Worm (Caenorhabditis elegans) whole organism, late embryonic: ENCODE measurements around the gene Y46D2A.1.

Experiments used
- C38D4.7 ChIP-seq: fragments of 200-800 bp; sonication (Bioruptor generic); optimal IDR thresholded peaks from 2 replicates; lab custom pipeline; 2018; ENCODE audit warnings: mild to moderate bottlenecking, missing genetic modification characterization, moderate library complexity, missing compliant biosample characterization
- F13H6.1 ChIP-seq: sonication (generic microtip); optimal IDR thresholded peaks from 2 replicates; lab custom pipeline; 2016; ENCODE audit warnings: missing genetic modification characterization, missing compliant biosample characterization
- K09A11.1 ChIP-seq: sonication (generic microtip); optimal IDR thresholded peaks from 2 replicates; lab custom pipeline; 2017; ENCODE audit warnings: antibody characterized with exemption, mild to moderate bottlenecking, missing genetic modification characterization, missing compliant biosample characterization; ENCODE audit not compliant: insufficient read depth
- T23F11.4 ChIP-seq: fragments of 200-800 bp; sonication (Bioruptor generic); optimal IDR thresholded peaks from 2 replicates; lab custom pipeline; 2018; ENCODE audit warnings: mild to moderate bottlenecking, missing genetic modification characterization, missing compliant biosample characterization
- Y22D7AL.16 ChIP-seq: sonication (generic microtip); optimal IDR thresholded peaks from 2 replicates; lab custom pipeline; 2016; ENCODE audit warnings: missing genetic modification characterization, missing compliant biosample characterization
- ceh-30 ChIP-seq: fragments of 150-350 bp; optimal IDR thresholded peaks from 2 replicates; lab custom pipeline; 2014; ENCODE audit warnings: missing biosample characterization, missing genetic modification characterization
- ceh-34 ChIP-seq: sonication (generic microtip); optimal IDR thresholded peaks from 2 replicates; lab custom pipeline; 2016; ENCODE audit warnings: mild to moderate bottlenecking, missing genetic modification characterization, missing compliant biosample characterization
- ceh-45 ChIP-seq: fragments of 200-800 bp; sonication (Bioruptor generic); IDR thresholded peaks from 2 replicates; pipeline ENCODE4 v1.3.6; 2022; ENCODE audit warnings: missing genetic modification reagents, missing genetic modification characterization, missing compliant biosample characterization
- ceh-48 ChIP-seq: sonication (generic microtip); optimal IDR thresholded peaks from 2 replicates; lab custom pipeline; 2016; ENCODE audit warnings: missing genetic modification characterization, inconsistent platforms, missing compliant biosample characterization
- dmd-4 ChIP-seq: sonication (generic microtip); optimal IDR thresholded peaks from 2 replicates; lab custom pipeline; 2016; ENCODE audit warnings: borderline replicate concordance, missing genetic modification characterization, missing compliant biosample characterization
- elt-2 ChIP-seq: sonication (generic microtip); optimal IDR thresholded peaks from 2 replicates; lab custom pipeline; 2016; ENCODE audit warnings: missing genetic modification reagents, missing genetic modification characterization, missing compliant biosample characterization
- elt-4 ChIP-seq: sonication (generic microtip); optimal IDR thresholded peaks from 2 replicates; lab custom pipeline; 2016; ENCODE audit warnings: missing genetic modification characterization, missing compliant biosample characterization
- ets-4 ChIP-seq: sonication (generic microtip); optimal IDR thresholded peaks from 2 replicates; lab custom pipeline; 2016; ENCODE audit warnings: missing genetic modification characterization, missing compliant biosample characterization
- fax-1 ChIP-seq: sonication (generic microtip); optimal IDR thresholded peaks from 2 replicates; lab custom pipeline; 2016; ENCODE audit warnings: missing genotype, missing genetic modification characterization, missing compliant biosample characterization
- fkh-10 ChIP-seq: fragments of 150-350 bp; optimal IDR thresholded peaks from 2 replicates; lab custom pipeline; 2014; ENCODE audit warnings: missing biosample characterization, missing genetic modification reagents, missing genetic modification characterization
- gmeb-2 ChIP-seq: sonication (generic microtip); optimal IDR thresholded peaks from 2 replicates; lab custom pipeline; 2016; ENCODE audit warnings: missing genetic modification characterization, inconsistent platforms, missing compliant biosample characterization
- lim-6 ChIP-seq: sonication (generic microtip); optimal IDR thresholded peaks from 2 replicates; lab custom pipeline; 2016; ENCODE audit warnings: missing genetic modification characterization, missing compliant biosample characterization
- lin-11 ChIP-seq: fragments of 200-800 bp; sonication (Bioruptor generic); optimal IDR thresholded peaks from 2 replicates; lab custom pipeline; 2018; ENCODE audit warnings: mild to moderate bottlenecking, missing genetic modification characterization, missing compliant biosample characterization
- mec-3 ChIP-seq: sonication (generic microtip); optimal IDR thresholded peaks from 2 replicates; lab custom pipeline; 2016; ENCODE audit warnings: borderline replicate concordance, missing genetic modification characterization, missing compliant biosample characterization
- nfya-1 ChIP-seq: sonication (generic microtip); optimal IDR thresholded peaks from 2 replicates; lab custom pipeline; 2017; ENCODE audit warnings: missing genetic modification characterization, mild to moderate bottlenecking, missing compliant biosample characterization, antibody characterized with exemption, moderate library complexity
- nhr-232 ChIP-seq: sonication (generic microtip); optimal IDR thresholded peaks from 2 replicates; lab custom pipeline; 2016; ENCODE audit warnings: missing genetic modification characterization, missing compliant biosample characterization
- npax-4 ChIP-seq: sonication (generic microtip); optimal IDR thresholded peaks from 2 replicates; lab custom pipeline; 2016; ENCODE audit warnings: missing genetic modification characterization, missing compliant biosample characterization
- odd-2 ChIP-seq: sonication (generic microtip); optimal IDR thresholded peaks from 2 replicates; lab custom pipeline; 2017; ENCODE audit warnings: antibody characterized with exemption, mild to moderate bottlenecking, missing genetic modification characterization, missing compliant biosample characterization
- pat-9 ChIP-seq: fragments of 200-800 bp; sonication (Bioruptor generic); optimal IDR thresholded peaks from 2 replicates; lab custom pipeline; 2018; ENCODE audit warnings: mild to moderate bottlenecking, missing genetic modification characterization, moderate library complexity, missing compliant biosample characterization
- pax-1 ChIP-seq: fragments of 150-350 bp; optimal IDR thresholded peaks from 2 replicates; lab custom pipeline; 2014; ENCODE audit warnings: missing biosample characterization, missing genetic modification characterization
- pha-2 ChIP-seq: sonication (generic microtip); optimal IDR thresholded peaks from 2 replicates; lab custom pipeline; 2017; ENCODE audit warnings: mild to moderate bottlenecking, missing genetic modification characterization, missing compliant biosample characterization
- pha-4 ChIP-seq: fragments of 150-350 bp; optimal IDR thresholded peaks from 2 replicates; lab custom pipeline; 2018; ENCODE audit warnings: missing biosample characterization, missing genetic modification reagents, missing genetic modification characterization
- pqm-1 ChIP-seq: sonication (generic microtip); optimal IDR thresholded peaks from 2 replicates; lab custom pipeline; 2016; ENCODE audit warnings: missing genetic modification characterization, missing compliant biosample characterization
- pros-1 ChIP-seq: fragments of 150-350 bp; optimal IDR thresholded peaks from 2 replicates; lab custom pipeline; 2014; ENCODE audit warnings: missing biosample characterization, missing genetic modification reagents, missing genetic modification characterization
- sox-2 ChIP-seq: fragments of 200-800 bp; sonication (Bioruptor generic); IDR thresholded peaks from 2 replicates; pipeline ENCODE4 v1.3.6; 2022; ENCODE audit warnings: missing genetic modification reagents, missing genetic modification characterization, missing compliant biosample characterization
- sox-4 ChIP-seq: sonication (generic microtip); optimal IDR thresholded peaks from 2 replicates; lab custom pipeline; 2017; ENCODE audit warnings: mild to moderate bottlenecking, missing genetic modification characterization, inconsistent platforms, missing compliant biosample characterization
- unc-86 ChIP-seq: sonication (generic microtip); optimal IDR thresholded peaks from 2 replicates; lab custom pipeline; 2016; ENCODE audit warnings: missing genetic modification characterization, missing compliant biosample characterization

Gene Y46D2A.1

DNA sequence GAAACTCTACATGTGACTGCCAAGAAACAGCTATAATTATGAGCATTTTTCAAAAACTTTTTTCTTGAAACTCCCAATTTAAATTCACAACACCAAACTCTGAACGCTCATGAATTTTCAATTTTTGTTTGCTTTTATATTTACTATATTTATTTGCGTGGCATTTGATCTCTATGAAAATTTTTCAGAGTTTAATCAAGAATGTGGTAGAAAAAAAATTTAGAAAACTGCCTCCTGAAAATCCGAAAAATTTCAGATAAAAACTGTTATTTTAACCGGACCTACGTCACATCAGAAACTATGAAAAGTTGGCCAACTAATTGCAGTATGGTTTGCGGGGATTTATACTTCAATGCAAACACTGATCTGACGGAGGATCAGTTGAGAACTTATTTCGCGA lies 9.7 kb downstream of the Y46D2A.1 start, which contains the start of gene irld-27:
Gene irld-27 (plus strand): TSS at position 301 of the 400 bp plus-strand sequence.
- TF ChIP-seq ceh-48 (no peak), ets-4 (tag; lab: Kevin White, UChicago) (no peak), pqm-1 (tag; lab: Kevin White, UChicago) (no peak), pax-1 (tag; lab: Kevin White, UChicago) (no peak), nfya-1 (tag; lab: Kevin White, UChicago) (no peak), K09A11.1 (tag; lab: Kevin White, UChicago) (no peak), elt-4 (tag; lab: Kevin White, UChicago) (no peak), mec-3 (tag; lab: Kevin White, UChicago) (no peak), Y22D7AL.16 (tag; lab: Kevin White, UChicago) (no peak), ceh-34 (tag; lab: Kevin White, UChicago) (no peak), nhr-232 (tag; lab: Kevin White, UChicago) (no peak), odd-2 (no peak)

DNA sequence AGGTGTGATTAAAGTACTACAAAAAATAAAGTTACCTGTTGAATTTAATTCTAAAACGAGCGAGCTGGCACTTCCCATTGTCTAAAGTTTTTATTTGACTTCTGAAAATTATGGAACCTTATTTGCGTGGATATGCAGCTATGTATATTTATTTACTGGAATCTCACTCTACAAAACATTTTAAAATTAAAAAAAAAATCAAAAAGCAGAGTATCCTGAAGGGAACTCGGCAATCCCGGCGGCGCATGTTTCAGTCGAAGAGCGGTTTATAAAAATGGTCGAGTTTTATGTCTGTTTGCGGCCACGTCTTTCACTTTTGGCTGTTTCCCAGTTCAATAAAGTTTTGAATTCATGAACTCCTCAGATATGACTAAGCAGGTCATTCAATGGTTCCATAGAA lies 14.7 kb downstream of the Y46D2A.1 start, which contains the start of gene F14D2.19:
Gene F14D2.19 (minus strand): TSS at position 101 of the 400 bp plus-strand sequence.
- TF ChIP-seq Y22D7AL.16 (tag; lab: Kevin White, UChicago) (no peak), lim-6 (tag; lab: Kevin White, UChicago) (no peak), elt-2 (tag; lab: Kevin White, UChicago) (no peak), sox-2 (GFP tag; lab: Robert Waterston, UW) (no peak), fkh-10 (GFP tag; lab: Kevin White, UChicago) (no peak), C38D4.7 (GFP tag; lab: Kevin White, UChicago) (no peak), npax-4 (no peak)

DNA sequence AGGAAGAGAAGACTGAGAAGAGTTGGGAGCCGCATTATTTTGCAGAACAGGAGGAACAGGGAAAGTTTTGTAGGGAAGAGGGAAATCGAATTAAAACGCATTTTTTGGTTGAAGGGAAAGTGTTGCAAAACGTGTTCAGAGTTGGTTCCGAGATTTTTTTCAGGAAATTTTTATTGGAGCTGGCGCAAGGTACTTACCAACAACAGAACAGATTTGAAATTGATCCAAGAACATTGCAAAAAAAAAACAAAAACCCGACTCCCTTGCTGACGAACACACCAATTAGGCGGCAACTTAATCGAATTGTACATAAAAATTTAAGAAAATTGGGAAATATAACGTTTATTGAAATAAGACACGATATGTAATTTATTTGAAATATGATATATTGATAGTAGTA lies 16.2 kb downstream of the Y46D2A.1 start, which contains the start of gene F14D2.7:
Gene F14D2.7 (minus strand): TSS at position 101 of the 400 bp plus-strand sequence.
- no peak for TF ChIP-seq ceh-45 (GFP tag; lab: Robert Waterston, UW)

DNA sequence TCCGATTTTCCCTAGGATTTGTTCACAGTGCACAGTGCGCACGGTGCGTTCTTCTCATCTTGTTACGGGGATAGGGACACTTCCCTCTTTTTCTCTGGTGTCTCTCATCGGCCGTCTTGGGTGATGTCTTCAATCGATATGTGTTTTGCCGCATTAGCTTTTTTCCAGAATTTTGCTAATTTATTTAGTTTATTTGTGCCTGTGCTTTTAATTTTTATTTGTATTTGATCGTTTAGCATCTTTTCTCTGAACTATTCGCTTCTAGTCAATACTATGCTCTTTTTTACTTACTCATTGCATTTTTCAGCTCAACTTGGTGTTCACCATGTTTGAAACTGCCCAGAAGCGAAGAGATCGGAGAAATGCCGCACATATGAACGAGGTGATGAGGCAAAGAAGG lies 17.9 kb downstream of the Y46D2A.1 start, which contains the start of gene F14D2.5:
Gene F14D2.5 (plus strand): TSS at position 301 of the 400 bp plus-strand sequence.
- TF ChIP-seq gmeb-2 (tag; lab: Kevin White, UChicago), result no peak
- no peak for TF ChIP-seq ceh-30 (tag; lab: Kevin White, UChicago)
- no peak for TF ChIP-seq pha-4 (tag; lab: Kevin White, UChicago)
- TF ChIP-seq pat-9 (tag; lab: Kevin White, UChicago), result no peak
- no peak for TF ChIP-seq lin-11
- no peak for TF ChIP-seq elt-4 (tag; lab: Kevin White, UChicago)
- no peak for TF ChIP-seq unc-86 (tag; lab: Kevin White, UChicago)
- TF ChIP-seq C38D4.7 (GFP tag; lab: Kevin White, UChicago), result no peak
- TF ChIP-seq pax-1 (tag; lab: Kevin White, UChicago), result no peak
- TF ChIP-seq fax-1 (tag; lab: Kevin White, UChicago), result no peak
- no peak for TF ChIP-seq F13H6.1 (tag; lab: Kevin White, UChicago)
- no peak for TF ChIP-seq dmd-4 (tag; lab: Kevin White, UChicago)
- TF ChIP-seq, all 69 proteins: peak for 0

DNA sequence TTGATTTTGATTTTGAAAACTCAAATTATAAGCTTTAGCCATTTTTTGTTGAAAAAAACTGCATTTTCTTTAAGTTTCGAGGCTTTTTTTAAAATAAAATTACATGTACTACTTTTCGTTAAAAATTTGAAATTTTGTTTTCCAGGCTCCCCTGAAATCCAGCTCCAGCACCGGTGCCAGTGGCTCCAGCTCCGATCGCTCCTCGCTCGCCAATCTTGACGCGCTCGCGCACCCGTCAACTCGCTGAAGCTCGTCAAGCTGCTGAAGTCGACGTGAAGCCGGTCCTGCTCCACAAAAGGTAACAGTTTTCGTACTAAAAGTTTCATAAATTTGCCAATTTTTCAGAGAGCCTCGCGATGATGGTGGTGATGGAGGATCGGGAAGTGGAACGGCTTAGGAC lies 18.5 kb downstream of the Y46D2A.1 start:
- no peak for TF ChIP-seq pros-1 (tag; lab: Kevin White, UChicago)
- no peak for TF ChIP-seq sox-4
- no peak for TF ChIP-seq odd-2
- TF ChIP-seq pha-2 (tag; lab: Kevin White, UChicago), result no peak
- TF ChIP-seq fax-1 (tag; lab: Kevin White, UChicago), result no peak
- TF ChIP-seq T23F11.4 (GFP tag; lab: Kevin White, UChicago), result no peak
- TF ChIP-seq ceh-34 (tag; lab: Kevin White, UChicago), result no peak
